Fruit fly (Drosophila melanogaster) ovary, adult (tissue): Measurements from ENCODE around the gene CG33098.

Source experiments
- CG17801 ChIP-seq: fragments of 200-800 bp; optimal IDR thresholded peaks from 2 replicates; lab custom pipeline; 2019; ENCODE audit warnings: missing biosample characterization, mild to moderate bottlenecking, missing genetic modification characterization, moderate library complexity; ENCODE audit not compliant: partially characterized antibody

Gene CG33098

dm6 chr3R:12386965-12387364, at the start of gene CG33098:
Gene CG33098 (plus strand): TSS chr3R:12387188.
- TF ChIP-seq CG17801 (GFP tag; lab: Kevin White, UChicago) = no peak

- no peak for TF ChIP-seq CG17801 (GFP tag; lab: Kevin White, UChicago)
Observed at dm6 chr3R:12341374-12341773, 45.6 kb upstream of the CG33098 start, which contains the start of gene Sgsf. Gene Sgsf (plus strand): TSS chr3R:12341674.

- TF ChIP-seq CG17801 (GFP tag; lab: Kevin White, UChicago) = no peak
Observed at dm6 chr3R:12344914-12345549, 42.0 kb upstream of the CG33098 start.

dm6 chr3R:12345989-12346388, 41.0 kb upstream of the CG33098 start:
- TF ChIP-seq CG17801 (GFP tag; lab: Kevin White, UChicago) = no peak

- TF ChIP-seq CG17801 (GFP tag; lab: Kevin White, UChicago) = no peak
Observed at dm6 chr3R:12347659-12348058, 39.3 kb upstream of the CG33098 start.

dm6 chr3R:12350497-12350896, 36.5 kb upstream of the CG33098 start, which contains the start of gene CG10038:
Gene CG10038 (minus strand): TSS chr3R:12350644.
- TF ChIP-seq CG17801 (GFP tag; lab: Kevin White, UChicago) = no peak

- TF ChIP-seq CG17801 (GFP tag; lab: Kevin White, UChicago) = no peak
Observed at dm6 chr3R:12352003-12352402, 35.0 kb upstream of the CG33098 start, which contains the start of gene CG10041. Gene CG10041 (minus strand): TSS chr3R:12352103.

dm6 chr3R:12356044-12356443, 30.9 kb upstream of the CG33098 start, which contains the start of gene MBD-R2:
Gene MBD-R2 (minus strand): TSS chr3R:12356265.
- no peak for TF ChIP-seq CG17801 (GFP tag; lab: Kevin White, UChicago)

- TF ChIP-seq CG17801 (GFP tag; lab: Kevin White, UChicago) = no peak
Observed at dm6 chr3R:12359837-12360236, 27.2 kb upstream of the CG33098 start, which contains the start of gene CG4115. Gene CG4115 (plus strand): TSS chr3R:12360008.

- TF ChIP-seq CG17801 (GFP tag; lab: Kevin White, UChicago) = no peak
Observed at dm6 chr3R:12361962-12362497, 25.0 kb upstream of the CG33098 start.

- no peak for TF ChIP-seq CG17801 (GFP tag; lab: Kevin White, UChicago)
Observed at dm6 chr3R:12363544-12363943, 23.4 kb upstream of the CG33098 start.

dm6 chr3R:12364580-12364979, 22.4 kb upstream of the CG33098 start, which contains the start of gene Tim17a1:
Gene Tim17a1 (minus strand): TSS chr3R:12364680.
- TF ChIP-seq CG17801 (GFP tag; lab: Kevin White, UChicago) = no peak

- TF ChIP-seq CG17801 (GFP tag; lab: Kevin White, UChicago) = no peak
Observed at dm6 chr3R:12365264-12365840, 21.6 kb upstream of the CG33098 start, which contains the start of gene GstD10. Gene GstD10 (minus strand): TSS chr3R:12365735.

dm6 chr3R:12365887-12366286, 21.1 kb upstream of the CG33098 start:
- TF ChIP-seq CG17801 (GFP tag; lab: Kevin White, UChicago) = no peak

dm6 chr3R:12367464-12367863, 19.5 kb upstream of the CG33098 start, which contains the start of gene GstD9:
Gene GstD9 (minus strand): TSS chr3R:12367564.
- TF ChIP-seq CG17801 (GFP tag; lab: Kevin White, UChicago) = no peak
